Worm (Caenorhabditis elegans): Measurements from ENCODE around the gene tps-1.

DNA sequence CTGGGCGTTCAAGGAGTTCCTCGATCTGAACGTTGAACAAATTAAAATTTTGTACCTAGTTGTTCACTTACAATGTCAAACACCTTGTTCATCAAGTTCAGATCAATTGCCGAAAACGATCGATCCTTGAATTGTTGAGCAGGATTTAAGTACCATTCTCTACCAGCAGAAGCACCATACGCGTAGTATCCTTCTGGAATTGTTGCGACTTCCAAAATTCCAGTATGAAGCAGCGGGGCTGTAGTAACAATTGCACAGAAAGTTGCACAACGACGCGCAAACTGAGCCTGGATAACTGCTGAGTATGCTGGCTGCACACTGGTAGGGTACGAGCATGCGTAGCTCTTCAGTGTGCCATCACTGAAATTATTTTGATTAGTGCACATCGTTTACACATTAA lies 5.9 kb downstream of the tps-1 start:
- no peak for TF ChIP-seq him-1 (tag; optimal IDR thresholded peaks at IDR 0.05)
- TF ChIP-seq dao-5 (tag; optimal IDR thresholded peaks at IDR 0.05), result no peak

Measured in whole organism, L4/young adult.